Fruit fly (Drosophila melanogaster): ENCODE data around the gene Mnt.

Gene Mnt

DNA sequence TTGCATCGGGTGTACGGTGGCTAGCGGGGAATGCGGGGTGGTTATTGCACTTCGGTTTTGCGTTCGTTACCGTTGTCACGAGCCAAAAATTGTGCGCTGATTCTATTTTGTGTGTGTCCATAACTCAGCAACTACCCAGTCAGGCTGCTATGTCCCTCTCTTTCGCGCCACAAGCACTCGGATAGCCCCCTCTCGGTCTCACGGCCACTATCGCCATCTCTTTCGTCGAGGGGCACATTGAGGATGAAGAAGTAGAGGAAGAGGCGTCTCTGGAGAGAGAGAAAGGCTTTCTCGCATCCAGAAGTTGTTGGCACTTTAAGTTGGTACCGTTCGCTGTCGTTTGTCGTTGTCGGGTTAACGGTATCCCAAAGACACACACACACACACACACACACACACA lies 66.2 kb downstream of the Mnt start:
- TF ChIP-seq Dfd (GFP tag; optimal IDR thresholded peaks at IDR 0.05) (peak; percentile 19), N (GFP tag; optimal IDR thresholded peaks at IDR 0.05) (no peak)

DNA sequence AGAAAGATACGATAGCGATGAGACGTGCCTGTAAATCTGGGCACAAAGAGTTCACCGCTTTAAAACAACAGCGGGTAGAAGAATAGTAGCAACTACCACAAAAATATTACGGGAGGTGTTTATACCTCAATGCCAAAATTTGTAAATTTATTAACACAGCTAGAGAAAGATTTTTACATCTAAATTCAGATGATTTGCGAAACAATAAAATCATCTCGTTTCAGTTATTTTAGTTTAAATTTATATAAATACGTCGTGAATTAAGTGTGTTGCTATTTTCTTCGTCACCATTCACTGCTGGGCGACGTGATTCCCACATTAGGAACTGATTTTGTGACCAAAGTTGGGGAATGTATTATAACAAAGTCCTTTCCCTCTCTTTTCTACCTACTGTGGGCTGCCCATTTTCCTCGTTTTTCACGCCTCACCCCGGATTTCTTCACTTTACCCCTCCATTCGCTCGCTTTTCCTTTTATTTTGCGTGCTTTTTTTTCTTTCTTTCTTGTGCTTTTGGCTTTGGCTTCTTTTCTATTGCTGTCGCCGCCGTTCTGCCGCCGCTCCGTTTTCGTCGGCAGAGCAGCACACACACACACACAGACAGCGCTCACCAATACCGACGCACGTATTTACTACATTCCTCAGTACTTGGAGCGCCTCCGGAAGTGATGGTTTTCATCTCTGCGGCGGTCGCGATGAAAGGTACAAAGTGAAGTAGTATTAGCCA lies 67.7 kb downstream of the Mnt start:
- TF ChIP-seq woc (GFP tag; optimal IDR thresholded peaks at IDR 0.05) (no peak), sv (GFP tag; optimal IDR thresholded peaks at IDR 0.05) (no peak), Hr78 (GFP tag; optimal IDR thresholded peaks at IDR 0.05) (no peak), Sp1 (GFP tag; optimal IDR thresholded peaks at IDR 0.05) (no peak), rgr (GFP tag; optimal IDR thresholded peaks at IDR 0.05) (no peak), CG32264 (GFP tag; optimal IDR thresholded peaks at IDR 0.05) (no peak)

DNA sequence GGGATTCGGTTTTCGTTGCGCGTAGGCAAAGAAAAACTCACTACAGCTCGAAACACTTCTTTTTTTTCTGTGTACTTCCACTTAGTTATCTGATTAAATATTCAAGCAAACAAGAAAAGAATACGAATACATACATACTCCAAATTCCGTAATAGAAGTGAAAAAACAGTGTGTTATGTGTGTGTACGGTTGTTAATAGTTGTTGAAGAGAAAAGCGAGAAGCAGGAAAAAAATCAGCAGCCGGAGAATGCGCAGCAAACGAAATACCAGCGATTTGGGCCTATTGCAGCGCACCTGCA lies 68.2 kb downstream of the Mnt start:
- TF ChIP-seq dmrt93B (GFP tag; optimal IDR thresholded peaks at IDR 0.05) (no peak), dsf (GFP tag; optimal IDR thresholded peaks at IDR 0.05; ENCODE audit: borderline replicate concordance) (no peak), Hr78 (GFP tag; optimal IDR thresholded peaks at IDR 0.05) (no peak)

DNA sequence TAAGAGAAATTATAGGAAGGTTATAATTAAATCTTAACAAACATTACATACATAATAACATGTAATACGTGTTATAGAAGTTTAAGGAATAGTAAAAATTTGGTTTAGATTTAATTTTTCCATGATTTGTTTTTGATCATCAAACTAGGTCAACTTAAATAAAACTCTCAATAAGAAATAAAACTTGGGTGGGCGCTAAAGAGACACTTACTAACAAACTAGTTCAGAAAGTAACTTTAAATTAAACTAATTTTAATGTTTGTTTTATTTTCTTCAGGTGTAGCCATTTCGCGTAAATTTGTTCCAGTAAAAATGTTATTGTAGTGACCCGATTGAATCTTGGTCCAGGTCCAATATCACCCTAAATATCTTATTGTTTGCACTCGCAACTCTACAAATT lies 68.7 kb downstream of the Mnt start:
- TF ChIP-seq sage (GFP tag; optimal IDR thresholded peaks at IDR 0.05) (no peak), Hnf4 (GFP tag; optimal IDR thresholded peaks at IDR 0.05) (no peak), dsf (GFP tag; optimal IDR thresholded peaks at IDR 0.05; ENCODE audit: borderline replicate concordance) (no peak), jim (GFP tag; optimal IDR thresholded peaks at IDR 0.05) (no peak), CG32264 (GFP tag; optimal IDR thresholded peaks at IDR 0.05) (no peak), Jra (GFP tag; optimal IDR thresholded peaks at IDR 0.05) (no peak), Hr78 (GFP tag; optimal IDR thresholded peaks at IDR 0.05) (no peak), CrebA (GFP tag; optimal IDR thresholded peaks at IDR 0.05; ENCODE audit: borderline replicate concordance) (no peak), Rel (GFP tag; optimal IDR thresholded peaks at IDR 0.05) (no peak), Rel (tag; optimal IDR thresholded peaks at IDR 0.05) (no peak), ey (GFP tag; optimal IDR thresholded peaks at IDR 0.05) (no peak), Myc (optimal IDR thresholded peaks at IDR 0.05) (no peak), br (GFP tag; optimal IDR thresholded peaks at IDR 0.05) (no peak)

DNA sequence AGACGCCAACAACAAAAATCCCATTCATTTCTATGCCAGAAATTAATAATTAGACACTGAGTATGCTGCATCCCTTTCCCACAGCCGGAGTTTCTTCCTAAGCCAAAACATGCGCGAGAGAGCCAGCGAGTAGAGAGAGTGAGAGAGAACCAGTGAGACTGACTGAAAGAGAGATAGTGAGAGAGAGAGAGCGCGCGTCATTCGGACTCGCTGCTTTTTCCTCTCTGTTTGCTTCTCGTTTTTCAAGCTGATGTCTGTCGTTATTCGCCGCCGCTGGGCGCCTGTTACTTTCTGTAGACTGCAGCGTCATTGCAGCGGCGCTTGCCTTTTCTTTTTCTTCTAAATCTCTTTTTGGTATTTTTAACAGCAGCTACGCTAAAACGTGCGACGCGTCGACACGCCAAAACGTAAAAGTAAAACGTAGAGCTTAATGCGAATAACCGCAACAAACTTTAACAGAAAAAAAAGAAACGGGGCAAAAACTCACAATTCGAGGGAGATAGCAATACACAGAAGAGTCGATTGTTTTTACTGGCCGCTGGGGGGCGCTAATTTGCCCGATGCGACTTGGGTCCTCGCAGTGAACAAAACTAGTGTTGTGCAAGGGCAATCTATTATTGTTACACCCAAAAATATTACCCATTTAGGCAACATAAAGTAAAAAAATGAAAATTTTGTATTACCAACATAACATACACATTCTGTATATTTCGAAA lies 69.3 kb downstream of the Mnt start:
- TF ChIP-seq Rel (GFP tag; optimal IDR thresholded peaks at IDR 0.05) (peak; percentile 31), Rel (tag; optimal IDR thresholded peaks at IDR 0.05) (peak; percentile 69), h (GFP tag; optimal IDR thresholded peaks at IDR 0.05) (peak; percentile 47), psq (GFP tag; optimal IDR thresholded peaks at IDR 0.05) (peak; percentile 31), Hr78 (GFP tag; optimal IDR thresholded peaks at IDR 0.05) (no peak), CrebA (GFP tag; optimal IDR thresholded peaks at IDR 0.05; ENCODE audit: borderline replicate concordance) (peak; percentile 88), Sp1 (GFP tag; optimal IDR thresholded peaks at IDR 0.05) (peak; percentile 36), ey (GFP tag; optimal IDR thresholded peaks at IDR 0.05) (no peak), Hr83 (GFP tag; optimal IDR thresholded peaks at IDR 0.05; ENCODE audit: poor library complexity, severe bottlenecking) (no peak), rgr (GFP tag; optimal IDR thresholded peaks at IDR 0.05) (no peak), brk (GFP tag; optimal IDR thresholded peaks at IDR 0.05) (peak; percentile 54), Hnf4 (GFP tag; optimal IDR thresholded peaks at IDR 0.05) (no peak), Dfd (GFP tag; optimal IDR thresholded peaks at IDR 0.05) (no peak), N (GFP tag; optimal IDR thresholded peaks at IDR 0.05) (no peak), dmrt93B (GFP tag; optimal IDR thresholded peaks at IDR 0.05) (no peak), Dif (GFP tag; optimal IDR thresholded peaks at IDR 0.05; ENCODE audit: partially characterized antibody) (peak; percentile 97), dl (GFP tag; optimal IDR thresholded peaks at IDR 0.05; ENCODE audit: insufficient read depth in 1 of 2, partially characterized antibody in 2 of 2) (peak; percentile 93 to 96), sage (GFP tag; optimal IDR thresholded peaks at IDR 0.05) (peak; percentile 51), Vsx2 (GFP tag; optimal IDR thresholded peaks at IDR 0.05; ENCODE audit: partially characterized antibody) (peak; percentile 93), woc (GFP tag; optimal IDR thresholded peaks at IDR 0.05) (no peak), Abd-B (GFP tag; optimal IDR thresholded peaks at IDR 0.05) (no peak), br (GFP tag; optimal IDR thresholded peaks at IDR 0.05) (no peak), foxo (GFP tag; optimal IDR thresholded peaks at IDR 0.05) (peak in 1 of 2 experiments; percentile 20), Myc (optimal IDR thresholded peaks at IDR 0.05) (no peak)
